Worm (Caenorhabditis elegans) whole organism, L3 larva: ENCODE data around the gene Y7A5A.5.

Experiments
- ama-1 ChIP-seq: fragments of 150-350 bp; optimal IDR thresholded peaks from 2 replicates; lab custom pipeline; 2018
- ceh-28 ChIP-seq: fragments of 150-350 bp; optimal IDR thresholded peaks from 2 replicates; lab custom pipeline; 2014; ENCODE audit warnings: missing biosample characterization, missing genetic modification reagents, missing genetic modification characterization
- fkh-10 ChIP-seq: sonication (generic microtip); optimal IDR thresholded peaks from 2 replicates; lab custom pipeline; 2017; ENCODE audit warnings: missing biosample characterization, missing genetic modification reagents, missing genetic modification characterization
- fkh-2 ChIP-seq: fragments of 150-350 bp; optimal IDR thresholded peaks from 2 replicates; lab custom pipeline; 2014; ENCODE audit warnings: missing biosample characterization, missing genetic modification reagents, missing genetic modification characterization
- lin-39 ChIP-seq: fragments of 150-350 bp; optimal IDR thresholded peaks from 2 replicates; lab custom pipeline; 2018; ENCODE audit warnings: missing biosample characterization, missing genetic modification reagents, missing genetic modification characterization
- nfya-1 ChIP-seq: sonication (generic microtip); optimal IDR thresholded peaks from 2 replicates; lab custom pipeline; 2017; ENCODE audit warnings: missing genetic modification characterization, mild to moderate bottlenecking, missing compliant biosample characterization, antibody characterized with exemption, moderate library complexity; ENCODE audit not compliant: insufficient read depth
- nhr-23 ChIP-seq: fragments of 150-350 bp; optimal IDR thresholded peaks from 2 replicates; lab custom pipeline; 2014; ENCODE audit warnings: missing biosample characterization, missing genetic modification reagents, missing genetic modification characterization
- nhr-237 ChIP-seq: fragments of 150-350 bp; optimal IDR thresholded peaks from 2 replicates; lab custom pipeline; 2014; ENCODE audit warnings: missing biosample characterization, missing genetic modification characterization
- pqm-1 ChIP-seq: fragments of 150-350 bp; optimal IDR thresholded peaks from 2 replicates; lab custom pipeline; 2017; ENCODE audit warnings: missing biosample characterization, missing genetic modification characterization, inconsistent platforms
- skn-1 ChIP-seq: fragments of 150-350 bp; optimal IDR thresholded peaks from 2 replicates; lab custom pipeline; 2014; ENCODE audit warnings: missing biosample characterization, missing genetic modification characterization
- unc-39 ChIP-seq: sonication (generic microtip); optimal IDR thresholded peaks from 4 replicates; lab custom pipeline; 2017; ENCODE audit warnings: missing biosample characterization, missing genetic modification characterization
- zag-1 ChIP-seq: fragments of 150-350 bp; optimal IDR thresholded peaks from 2 replicates; lab custom pipeline; 2014; ENCODE audit warnings: missing biosample characterization, missing genetic modification characterization

ce11 chrX:15772674-15773073 lies 14.0 kb downstream of the Y7A5A.5 start, which contains the start of gene Y7A5A.2:
- TF ChIP-seq fkh-2 (tag; lab: Kevin White, UChicago) (no peak), ama-1 (lab: Kevin White, UChicago) (no peak), ceh-28 (tag; lab: Kevin White, UChicago) (peak; percentile 6), nhr-237 (tag; lab: Kevin White, UChicago) (no peak), lin-39 (tag; lab: Kevin White, UChicago) (no peak), nhr-23 (tag; lab: Kevin White, UChicago) (no peak), zag-1 (tag; lab: Kevin White, UChicago) (no peak), unc-39 (no peak), pqm-1 (tag; lab: Kevin White, UChicago) (no peak), fkh-10 (GFP tag; lab: Kevin White, UChicago) (no peak), skn-1 (tag; lab: Kevin White, UChicago) (no peak), nfya-1 (no peak)
